Worm (Caenorhabditis elegans) whole organism, L2 larva: Measurements from ENCODE around the gene C56C10.6.
"Not testable (repeated sequence)": the region's sequence is repeated elsewhere in the genome, so short reads cannot be mapped to it uniquely, and the experiment has no call there.

Source experiments
- R02D3.7 ChIP-seq: fragments of 150-350 bp; optimal IDR thresholded peaks from 2 replicates; lab custom pipeline; 2014; ENCODE audit warnings: missing biosample characterization, missing genetic modification characterization
- gmeb-1 ChIP-seq: fragments of 150-350 bp; optimal IDR thresholded peaks from 2 replicates; lab custom pipeline; 2014; ENCODE audit warnings: missing biosample characterization, missing genetic modification characterization
- lin-39 ChIP-seq: fragments of 150-350 bp; optimal IDR thresholded peaks from 2 replicates; lab custom pipeline; 2014; ENCODE audit warnings: missing biosample characterization, missing genetic modification reagents, missing genetic modification characterization
- mdl-1 ChIP-seq, 2 experiments: fragments of 150-350 bp in 1 of 2; sonication (generic microtip) in 1 of 2; optimal IDR thresholded peaks; 2 replicates each; lab custom pipeline; 2017; ENCODE audit warnings: missing biosample characterization in 2 of 2, missing genetic modification characterization in 2 of 2
- nhr-237 ChIP-seq: fragments of 150-350 bp; optimal IDR thresholded peaks from 2 replicates; lab custom pipeline; 2014; ENCODE audit warnings: missing biosample characterization, missing genetic modification characterization
- nhr-77 ChIP-seq: fragments of 150-350 bp; optimal IDR thresholded peaks from 2 replicates; lab custom pipeline; 2014; ENCODE audit warnings: missing biosample characterization, missing genetic modification characterization

- not testable (repeated sequence) for TF ChIP-seq lin-39 (tag; lab: Kevin White, UChicago); mdl-1 (tag; optimal IDR thresholded peaks at IDR 0.05; lab: Kevin White, UChicago); R02D3.7; nhr-237 (tag; lab: Kevin White, UChicago); gmeb-1 (tag; lab: Kevin White, UChicago); nhr-77 (tag; lab: Kevin White, UChicago)
These were observed 46.0 kb upstream of the C56C10.6 start, which contains the start of the genes F54H5.5 and F54H5.2 for ce11 chrII:6627182-6627581.
